Worm (Caenorhabditis elegans) whole organism, L1 larva: ENCODE measurements around the gene Y57G11B.2.

ENCODE experiments used
- C04F5.9 ChIP-seq: sonication (generic microtip); optimal IDR thresholded peaks from 2 replicates; lab custom pipeline; 2016; ENCODE audit warnings: missing genetic modification characterization, missing compliant biosample characterization
- C16A3.4 ChIP-seq: fragments of 150-350 bp; optimal IDR thresholded peaks from 2 replicates; lab custom pipeline; 2014; ENCODE audit warnings: missing biosample characterization, missing genetic modification characterization
- C34B4.2 ChIP-seq: sonication (generic microtip); optimal IDR thresholded peaks from 2 replicates; lab custom pipeline; 2017; ENCODE audit warnings: mild to moderate bottlenecking, missing genetic modification characterization, missing compliant biosample characterization
- F16B12.6 ChIP-seq: fragments of 150-350 bp; optimal IDR thresholded peaks from 2 replicates; lab custom pipeline; 2014; ENCODE audit warnings: missing biosample characterization, missing genetic modification characterization
- Y116A8C.19 ChIP-seq: sonication (generic microtip); optimal IDR thresholded peaks from 2 replicates; lab custom pipeline; 2016; ENCODE audit warnings: missing compliant biosample characterization, missing genetic modification characterization, borderline replicate concordance
- aha-1 ChIP-seq: fragments of 150-350 bp; optimal IDR thresholded peaks from 2 replicates; lab custom pipeline; 2014; ENCODE audit warnings: missing biosample characterization, missing genetic modification characterization
- aly-2 ChIP-seq: fragments of 150-350 bp; optimal IDR thresholded peaks from 2 replicates; lab custom pipeline; 2014; ENCODE audit warnings: missing biosample characterization, missing genetic modification characterization
- ama-1 ChIP-seq: fragments of 150-350 bp; optimal IDR thresholded peaks from 2 replicates; lab custom pipeline; 2014
- ceh-63 ChIP-seq: fragments of 200-800 bp; sonication (Bioruptor generic); optimal IDR thresholded peaks from 2 replicates; lab custom pipeline; 2018; ENCODE audit warnings: mild to moderate bottlenecking, missing genetic modification characterization, missing compliant biosample characterization
- ceh-8 ChIP-seq: fragments of 200-800 bp; sonication (Bioruptor generic); optimal IDR thresholded peaks from 2 replicates; lab custom pipeline; 2018; ENCODE audit warnings: mild to moderate bottlenecking, missing genetic modification characterization, moderate library complexity, missing compliant biosample characterization
- ceh-82 ChIP-seq, 3 experiments: fragments of 150-350 bp in 1 of 3; sonication (generic microtip) in 2 of 3; optimal IDR thresholded peaks; 2 replicates each; lab custom pipeline; 2014 to 2017; ENCODE audit warnings: missing biosample characterization in 3 of 3, missing genetic modification characterization in 3 of 3
- ces-1 ChIP-seq: fragments of 150-350 bp; optimal IDR thresholded peaks from 2 replicates; lab custom pipeline; 2014; ENCODE audit warnings: missing biosample characterization, missing genetic modification reagents, missing genetic modification characterization
- egl-13 ChIP-seq: sonication (generic microtip); optimal IDR thresholded peaks from 2 replicates; lab custom pipeline; 2016; ENCODE audit warnings: missing genotype, missing genetic modification reagents, missing genetic modification characterization, missing compliant biosample characterization
- egl-27 ChIP-seq, 2 experiments: fragments of 150-350 bp in 1 of 2; sonication (generic microtip); optimal IDR thresholded peaks; 3 replicates each; lab custom pipeline; 2017 to 2018; ENCODE audit warnings: missing biosample characterization in 2 of 2, missing genetic modification characterization in 2 of 2, missing genetic modification reagents in 2 of 2
- elt-3 ChIP-seq, 6 experiments: fragments of 150-350 bp in 1 of 6; sonication (generic microtip); optimal IDR thresholded peaks; 2 replicates each; lab custom pipeline; 2017 to 2018; ENCODE audit warnings: missing biosample characterization in 6 of 6, missing genetic modification characterization in 6 of 6, inconsistent platforms in 1 of 6
- ets-5 ChIP-seq: fragments of 200-800 bp; sonication (Bioruptor generic); IDR thresholded peaks from 2 replicates; pipeline ENCODE4 v1.3.6; 2022; ENCODE audit warnings: missing genetic modification characterization, missing compliant biosample characterization
- fkh-10 ChIP-seq: sonication (generic microtip); optimal IDR thresholded peaks from 2 replicates; lab custom pipeline; 2017; ENCODE audit warnings: missing biosample characterization, missing genetic modification reagents, missing genetic modification characterization
- fkh-4 ChIP-seq: sonication (generic microtip); optimal IDR thresholded peaks from 2 replicates; lab custom pipeline; 2016; ENCODE audit warnings: missing compliant biosample characterization, missing genetic modification characterization, borderline replicate concordance
- fkh-8 ChIP-seq: sonication (generic microtip); optimal IDR thresholded peaks from 2 replicates; lab custom pipeline; 2016; ENCODE audit warnings: mild to moderate bottlenecking, missing genetic modification characterization, missing compliant biosample characterization
- fos-1 ChIP-seq: fragments of 150-350 bp; optimal IDR thresholded peaks from 2 replicates; lab custom pipeline; 2014; ENCODE audit warnings: missing biosample characterization, missing genetic modification characterization
- hlh-17 ChIP-seq: fragments of 200-800 bp; sonication (Bioruptor generic); optimal IDR thresholded peaks from 2 replicates; lab custom pipeline; 2018; ENCODE audit warnings: missing genetic modification characterization, mild to moderate bottlenecking, missing compliant biosample characterization, moderate library complexity, borderline replicate concordance
- hlh-4 ChIP-seq: sonication (generic microtip); optimal IDR thresholded peaks from 2 replicates; lab custom pipeline; 2016; ENCODE audit warnings: mild to moderate bottlenecking, missing genetic modification characterization, missing compliant biosample characterization
- jun-1 ChIP-seq: fragments of 150-350 bp; optimal IDR thresholded peaks from 2 replicates; lab custom pipeline; 2014; ENCODE audit warnings: missing biosample characterization, missing genetic modification reagents, missing genetic modification characterization
- lin-13 ChIP-seq: fragments of 150-350 bp; optimal IDR thresholded peaks from 2 replicates; lab custom pipeline; 2014; ENCODE audit warnings: missing biosample characterization, missing genetic modification reagents, missing genetic modification characterization
- lin-14 ChIP-seq: fragments of 200-800 bp; sonication (Bioruptor generic); optimal IDR thresholded peaks from 2 replicates; lab custom pipeline; 2018; ENCODE audit warnings: mild to moderate bottlenecking, missing genetic modification characterization, moderate library complexity, missing compliant biosample characterization
- lin-15B ChIP-seq: fragments of 150-350 bp; sonication (generic microtip); optimal IDR thresholded peaks from 3 replicates; lab custom pipeline; 2014; ENCODE audit warnings: missing biosample characterization, missing genetic modification characterization
- lin-35 ChIP-seq, 2 experiments: fragments of 150-350 bp; optimal IDR thresholded peaks; 2 replicates each; lab custom pipeline; 2014; ENCODE audit warnings: missing biosample characterization in 2 of 2, missing genetic modification characterization in 2 of 2, missing genetic modification reagents in 2 of 2
- lin-39 ChIP-seq: fragments of 150-350 bp; optimal IDR thresholded peaks from 2 replicates; lab custom pipeline; 2014; ENCODE audit warnings: missing biosample characterization, missing genetic modification reagents, missing genetic modification characterization
- mdl-1 ChIP-seq, 2 experiments: fragments of 150-350 bp; optimal IDR thresholded peaks; 2 replicates each; lab custom pipeline; 2014 to 2017; ENCODE audit warnings: missing biosample characterization in 2 of 2, missing genetic modification characterization in 2 of 2, inconsistent platforms in 1 of 2
- mef-2 ChIP-seq: fragments of 150-350 bp; optimal IDR thresholded peaks from 2 replicates; lab custom pipeline; 2014; ENCODE audit warnings: missing biosample characterization, missing genetic modification characterization
- mep-1 ChIP-seq: fragments of 150-350 bp; optimal IDR thresholded peaks from 2 replicates; lab custom pipeline; 2014; ENCODE audit warnings: missing biosample characterization, missing genetic modification characterization
- nhr-11 ChIP-seq: fragments of 150-350 bp; optimal IDR thresholded peaks from 2 replicates; lab custom pipeline; 2014; ENCODE audit warnings: missing biosample characterization, missing genetic modification characterization
- nhr-20 ChIP-seq: sonication (generic microtip); optimal IDR thresholded peaks from 2 replicates; lab custom pipeline; 2016; ENCODE audit warnings: mild to moderate bottlenecking, missing genetic modification characterization, missing compliant biosample characterization
- nhr-237 ChIP-seq: fragments of 150-350 bp; optimal IDR thresholded peaks from 2 replicates; lab custom pipeline; 2014; ENCODE audit warnings: missing biosample characterization, missing genetic modification characterization
- nhr-28 ChIP-seq: fragments of 150-350 bp; optimal IDR thresholded peaks from 2 replicates; lab custom pipeline; 2014; ENCODE audit warnings: missing biosample characterization, missing genetic modification characterization
- nhr-71 ChIP-seq: sonication (generic microtip); optimal IDR thresholded peaks from 2 replicates; lab custom pipeline; 2016; ENCODE audit warnings: mild to moderate bottlenecking, missing genetic modification characterization, moderate library complexity, missing compliant biosample characterization
- nhr-77 ChIP-seq: fragments of 150-350 bp; optimal IDR thresholded peaks from 2 replicates; lab custom pipeline; 2014; ENCODE audit warnings: missing biosample characterization, missing genetic modification characterization
- nhr-84 ChIP-seq: sonication (generic microtip); optimal IDR thresholded peaks from 2 replicates; lab custom pipeline; 2017; ENCODE audit warnings: missing biosample characterization, missing genetic modification characterization
- nhr-85 ChIP-seq: sonication (generic microtip); peaks from one replicate; lab custom pipeline; 2016; ENCODE audit warnings: missing genetic modification characterization, inconsistent platforms, missing compliant biosample characterization
- nhr-90 ChIP-seq: sonication (generic microtip); optimal IDR thresholded peaks from 2 replicates; lab custom pipeline; 2016; ENCODE audit warnings: mild to moderate bottlenecking, missing genetic modification characterization, missing compliant biosample characterization; ENCODE audit not compliant: poor library complexity
- pag-3 ChIP-seq: sonication (generic microtip); optimal IDR thresholded peaks from 2 replicates; lab custom pipeline; 2017; ENCODE audit warnings: missing genetic modification characterization, mild to moderate bottlenecking, missing compliant biosample characterization, antibody characterized with exemption, borderline replicate concordance; ENCODE audit not compliant: insufficient read depth
- rnt-1 ChIP-seq: sonication (generic microtip); optimal IDR thresholded peaks from 2 replicates; lab custom pipeline; 2016; ENCODE audit warnings: mild to moderate bottlenecking, missing genetic modification characterization, moderate library complexity, missing compliant biosample characterization
- snpc-4 ChIP-seq: fragments of 150-350 bp; optimal IDR thresholded peaks from 2 replicates; lab custom pipeline; 2014; ENCODE audit warnings: missing biosample characterization, missing genetic modification characterization
- sup-37 ChIP-seq: fragments of 200-800 bp; sonication (Bioruptor generic); optimal IDR thresholded peaks from 2 replicates; lab custom pipeline; 2018; ENCODE audit warnings: mild to moderate bottlenecking, missing genetic modification characterization, missing compliant biosample characterization
- swsn-7 ChIP-seq: sonication (generic microtip); optimal IDR thresholded peaks from 2 replicates; lab custom pipeline; 2016; ENCODE audit warnings: missing genetic modification characterization, missing compliant biosample characterization
- tbx-2 ChIP-seq: sonication (generic microtip); optimal IDR thresholded peaks from 2 replicates; lab custom pipeline; 2016; ENCODE audit warnings: missing genetic modification characterization, missing compliant biosample characterization
- tlp-1 ChIP-seq: fragments of 150-350 bp; optimal IDR thresholded peaks from 2 replicates; lab custom pipeline; 2014; ENCODE audit warnings: missing biosample characterization, missing genetic modification characterization
- unc-30 ChIP-seq: sonication (generic microtip); optimal IDR thresholded peaks from 2 replicates; lab custom pipeline; 2017; ENCODE audit warnings: missing biosample characterization, missing genetic modification characterization
- unc-62 ChIP-seq: fragments of 150-350 bp; optimal IDR thresholded peaks from 2 replicates; lab custom pipeline; 2014; ENCODE audit warnings: missing biosample characterization, missing genetic modification reagents, missing genetic modification characterization
- unc-86 ChIP-seq: sonication (generic microtip); optimal IDR thresholded peaks from 2 replicates; lab custom pipeline; 2016; ENCODE audit warnings: missing genetic modification characterization, missing compliant biosample characterization
- vab-15 ChIP-seq: sonication (generic microtip); optimal IDR thresholded peaks from 2 replicates; lab custom pipeline; 2017; ENCODE audit warnings: missing genotype, mild to moderate bottlenecking, missing genetic modification characterization, missing compliant biosample characterization
- zip-4 ChIP-seq: fragments of 200-800 bp; sonication (Bioruptor generic); optimal IDR thresholded peaks from 2 replicates; lab custom pipeline; 2018; ENCODE audit warnings: mild to moderate bottlenecking, missing genetic modification characterization, moderate library complexity, missing compliant biosample characterization
- ztf-4 ChIP-seq: fragments of 150-350 bp; optimal IDR thresholded peaks from 2 replicates; lab custom pipeline; 2014; ENCODE audit warnings: missing biosample characterization, missing genetic modification characterization

Gene Y57G11B.2

DNA sequence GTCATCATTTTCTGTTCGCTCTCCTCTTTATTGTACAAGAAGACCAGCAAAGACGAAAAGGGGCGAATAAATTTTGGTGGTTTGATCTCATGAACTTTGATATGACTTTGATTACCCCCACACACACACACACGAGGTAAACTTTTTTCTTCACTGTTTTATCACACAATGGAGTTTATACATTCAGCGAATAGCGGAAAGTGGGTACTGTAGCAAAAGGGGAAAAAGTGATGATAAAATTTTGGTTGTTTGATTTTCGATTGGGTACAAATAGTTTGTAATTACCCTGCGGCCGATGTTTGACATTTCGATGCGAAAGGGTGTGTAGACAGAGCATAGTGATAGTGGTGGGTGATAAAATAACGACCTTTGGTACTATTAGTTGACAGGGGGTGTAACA lies 29.1 kb downstream of the Y57G11B.2 start:
- peak; percentile 64 for TF ChIP-seq pag-3 (tag; lab: Kevin White, UChicago)
- TF ChIP-seq fos-1, result peak; percentile 59
- peak; percentile 100 for TF ChIP-seq nhr-85 (tag; lab: Kevin White, UChicago)
- no peak for TF ChIP-seq ama-1
- no peak for TF ChIP-seq tlp-1 (tag; lab: Kevin White, UChicago)
- no peak for TF ChIP-seq fkh-4 (tag; lab: Kevin White, UChicago)
- TF ChIP-seq ztf-4, result peak; percentile 71
- TF ChIP-seq nhr-84 (tag; lab: Kevin White, UChicago), result no peak
- peak in 1 of 3 experiments; percentile 28 for TF ChIP-seq ceh-82 (tag; optimal IDR thresholded peaks at IDR 0.05; lab: Kevin White, UChicago)
- TF ChIP-seq C34B4.2, result no peak
- no peak for TF ChIP-seq F16B12.6 (tag; lab: Kevin White, UChicago)
- no peak for TF ChIP-seq egl-13
- TF ChIP-seq zip-4 (GFP tag; lab: Kevin White, UChicago), result no peak
- peak; percentile 94 for TF ChIP-seq nhr-90 (tag; lab: Kevin White, UChicago)
- TF ChIP-seq snpc-4 (tag; lab: Kevin White, UChicago), result no peak
- TF ChIP-seq egl-27 (tag; optimal IDR thresholded peaks at IDR 0.05; lab: Kevin White, UChicago), result peak; percentile 83 to 87
- no peak for TF ChIP-seq unc-30
- peak; percentile 86 for TF ChIP-seq tbx-2
- TF ChIP-seq aly-2, result no peak
- TF ChIP-seq lin-35 (GFP tag; optimal IDR thresholded peaks at IDR 0.05; lab: Kevin White, UChicago), result peak in 1 of 2 experiments; percentile 83
- no peak for TF ChIP-seq hlh-4
- TF ChIP-seq nhr-77 (tag; lab: Kevin White, UChicago), result peak; percentile 84
- peak; percentile 48 for TF ChIP-seq C16A3.4 (tag; lab: Kevin White, UChicago)
- TF ChIP-seq C04F5.9, result no peak
- TF ChIP-seq mef-2 (tag; lab: Kevin White, UChicago), result no peak
- no peak for TF ChIP-seq rnt-1 (tag; lab: Kevin White, UChicago)
- TF ChIP-seq nhr-11 (tag; lab: Kevin White, UChicago), result no peak
- no peak for TF ChIP-seq hlh-17 (GFP tag; lab: Kevin White, UChicago)
- TF ChIP-seq ets-5 (GFP tag; lab: Robert Waterston, UW), result no peak
- TF ChIP-seq ceh-8 (GFP tag; lab: Kevin White, UChicago), result no peak
- TF ChIP-seq lin-39, result no peak
- no peak for TF ChIP-seq ces-1 (GFP tag; lab: Kevin White, UChicago)
- TF ChIP-seq unc-86 (tag; lab: Kevin White, UChicago), result no peak
- peak; percentile 78 for TF ChIP-seq mep-1 (tag; lab: Kevin White, UChicago)
- TF ChIP-seq fkh-10, result no peak
- TF ChIP-seq mdl-1 (tag; optimal IDR thresholded peaks at IDR 0.05; lab: Kevin White, UChicago), result peak; percentile 65 to 90
- no peak for TF ChIP-seq Y116A8C.19 (tag; lab: Kevin White, UChicago)
- peak; percentile 97 for TF ChIP-seq nhr-71 (tag; lab: Kevin White, UChicago)
- TF ChIP-seq unc-62 (GFP tag; lab: Kevin White, UChicago), result no peak
- peak; percentile 82 for TF ChIP-seq jun-1 (tag; lab: Kevin White, UChicago)
- peak; percentile 100 for TF ChIP-seq nhr-20 (tag; lab: Kevin White, UChicago)
- TF ChIP-seq ceh-63, result no peak
- TF ChIP-seq nhr-28 (tag; lab: Kevin White, UChicago), result no peak
- TF ChIP-seq lin-14 (GFP tag; lab: Kevin White, UChicago), result peak; percentile 94
- no peak for TF ChIP-seq sup-37 (GFP tag; lab: Kevin White, UChicago)
- TF ChIP-seq nhr-237 (tag; lab: Kevin White, UChicago), result peak; percentile 31
- peak; percentile 27 for TF ChIP-seq swsn-7
- TF ChIP-seq elt-3 (tag; optimal IDR thresholded peaks at IDR 0.05; lab: Kevin White, UChicago), result peak; percentile 94 to 99 (median 98)
- no peak for TF ChIP-seq fkh-8 (tag; lab: Kevin White, UChicago)
- no peak for TF ChIP-seq lin-13 (GFP tag; lab: Kevin White, UChicago)
- peak; percentile 82 for TF ChIP-seq vab-15 (tag; lab: Kevin White, UChicago)
- no peak for TF ChIP-seq lin-15B (tag; lab: Kevin White, UChicago)
- no peak for TF ChIP-seq aha-1
